Worm (Caenorhabditis elegans) whole organism, L1 larva: ENCODE data around the gene T19B10.5.
"Not testable (repeated sequence)": the region's sequence is repeated elsewhere in the genome, so short reads cannot be mapped to it uniquely, and the experiment has no call there.

Experiments used
- aha-1 ChIP-seq: fragments of 150-350 bp; optimal IDR thresholded peaks from 2 replicates; lab custom pipeline; 2014; ENCODE audit warnings: missing biosample characterization, missing genetic modification characterization
- alr-1 ChIP-seq: fragments of 200-800 bp; sonication (Bioruptor generic); optimal IDR thresholded peaks from 2 replicates; lab custom pipeline; 2018; ENCODE audit warnings: borderline replicate concordance, mild to moderate bottlenecking, missing genetic modification characterization, missing compliant biosample characterization
- ceh-8 ChIP-seq: fragments of 200-800 bp; sonication (Bioruptor generic); optimal IDR thresholded peaks from 2 replicates; lab custom pipeline; 2018; ENCODE audit warnings: mild to moderate bottlenecking, missing genetic modification characterization, moderate library complexity, missing compliant biosample characterization
- ceh-82 ChIP-seq, 3 experiments: fragments of 150-350 bp in 1 of 3; sonication (generic microtip) in 2 of 3; optimal IDR thresholded peaks; 2 replicates each; lab custom pipeline; 2014 to 2017; ENCODE audit warnings: missing biosample characterization in 3 of 3, missing genetic modification characterization in 3 of 3
- ceh-88 ChIP-seq: fragments of 200-800 bp; sonication (Bioruptor generic); IDR thresholded peaks from 2 replicates; pipeline ENCODE4 v1.3.6; 2022; ENCODE audit warnings: missing genetic modification characterization, missing compliant biosample characterization
- ceh-90 ChIP-seq: sonication (generic microtip); optimal IDR thresholded peaks from 2 replicates; lab custom pipeline; 2016; ENCODE audit warnings: missing genetic modification characterization, missing compliant biosample characterization
- efl-1 ChIP-seq, 4 experiments: fragments of 150-350 bp; optimal IDR thresholded peaks in 3 of 4; peaks in 1 of 4; 1 replicate in 1 of 4; 2 replicates in 3 of 4; lab custom pipeline; 2014; ENCODE audit warnings: missing biosample characterization in 2 of 4, missing genetic modification characterization in 2 of 4, missing genetic modification reagents in 2 of 4
- elt-2 ChIP-seq: sonication (generic microtip); optimal IDR thresholded peaks from 2 replicates; lab custom pipeline; 2016; ENCODE audit warnings: missing genetic modification characterization, mild to moderate bottlenecking, inconsistent platforms, missing compliant biosample characterization, missing genetic modification reagents
- elt-3 ChIP-seq, 6 experiments: fragments of 150-350 bp in 1 of 6; sonication (generic microtip); optimal IDR thresholded peaks; 2 replicates each; lab custom pipeline; 2017 to 2018; ENCODE audit warnings: missing biosample characterization in 6 of 6, missing genetic modification characterization in 6 of 6, inconsistent platforms in 1 of 6
- fkh-8 ChIP-seq: sonication (generic microtip); optimal IDR thresholded peaks from 2 replicates; lab custom pipeline; 2016; ENCODE audit warnings: mild to moderate bottlenecking, missing genetic modification characterization, missing compliant biosample characterization
- fos-1 ChIP-seq: fragments of 150-350 bp; optimal IDR thresholded peaks from 2 replicates; lab custom pipeline; 2014; ENCODE audit warnings: missing biosample characterization, missing genetic modification characterization
- jun-1 ChIP-seq: fragments of 150-350 bp; optimal IDR thresholded peaks from 2 replicates; lab custom pipeline; 2014; ENCODE audit warnings: missing biosample characterization, missing genetic modification reagents, missing genetic modification characterization
- lin-14 ChIP-seq: fragments of 200-800 bp; sonication (Bioruptor generic); optimal IDR thresholded peaks from 2 replicates; lab custom pipeline; 2018; ENCODE audit warnings: mild to moderate bottlenecking, missing genetic modification characterization, moderate library complexity, missing compliant biosample characterization
- lin-35 ChIP-seq, 2 experiments: fragments of 150-350 bp; optimal IDR thresholded peaks; 2 replicates each; lab custom pipeline; 2014; ENCODE audit warnings: missing biosample characterization in 2 of 2, missing genetic modification characterization in 2 of 2, missing genetic modification reagents in 2 of 2
- lir-3 ChIP-seq: sonication (generic microtip); optimal IDR thresholded peaks from 2 replicates; lab custom pipeline; 2016; ENCODE audit warnings: mild to moderate bottlenecking, missing genetic modification characterization, moderate library complexity, missing compliant biosample characterization; ENCODE audit not compliant: poor library complexity
- lsy-2 ChIP-seq, 2 experiments: fragments of 150-350 bp; optimal IDR thresholded peaks; 2 replicates each; lab custom pipeline; 2014; ENCODE audit warnings: missing biosample characterization in 2 of 2, missing genetic modification characterization in 2 of 2
- mdl-1 ChIP-seq, 2 experiments: fragments of 150-350 bp; optimal IDR thresholded peaks; 2 replicates each; lab custom pipeline; 2014 to 2017; ENCODE audit warnings: missing biosample characterization in 2 of 2, missing genetic modification characterization in 2 of 2, inconsistent platforms in 1 of 2
- nhr-12 ChIP-seq: sonication (generic microtip); optimal IDR thresholded peaks from 2 replicates; lab custom pipeline; 2017; ENCODE audit warnings: missing biosample characterization, missing genetic modification characterization
- nhr-19 ChIP-seq: fragments of 200-800 bp; sonication (Bioruptor generic); conservative IDR thresholded peaks from 2 replicates; pipeline ENCODE4 v1.3.6; 2022; ENCODE audit warnings: missing genetic modification characterization, missing compliant biosample characterization
- nhr-71 ChIP-seq: sonication (generic microtip); optimal IDR thresholded peaks from 2 replicates; lab custom pipeline; 2016; ENCODE audit warnings: mild to moderate bottlenecking, missing genetic modification characterization, moderate library complexity, missing compliant biosample characterization
- nhr-76 ChIP-seq: sonication (generic microtip); optimal IDR thresholded peaks from 2 replicates; lab custom pipeline; 2017; ENCODE audit warnings: missing biosample characterization, missing genetic modification characterization
- nhr-84 ChIP-seq: sonication (generic microtip); optimal IDR thresholded peaks from 2 replicates; lab custom pipeline; 2017; ENCODE audit warnings: missing biosample characterization, missing genetic modification characterization
- nhr-90 ChIP-seq: sonication (generic microtip); optimal IDR thresholded peaks from 2 replicates; lab custom pipeline; 2016; ENCODE audit warnings: mild to moderate bottlenecking, missing genetic modification characterization, missing compliant biosample characterization; ENCODE audit not compliant: poor library complexity
- pqm-1 ChIP-seq: sonication (generic microtip); optimal IDR thresholded peaks from 3 replicates; lab custom pipeline; 2017; ENCODE audit warnings: missing biosample characterization, missing genetic modification characterization
- rnt-1 ChIP-seq: sonication (generic microtip); optimal IDR thresholded peaks from 2 replicates; lab custom pipeline; 2016; ENCODE audit warnings: mild to moderate bottlenecking, missing genetic modification characterization, moderate library complexity, missing compliant biosample characterization
- snpc-4 ChIP-seq: fragments of 150-350 bp; optimal IDR thresholded peaks from 2 replicates; lab custom pipeline; 2014; ENCODE audit warnings: missing biosample characterization, missing genetic modification characterization
- tbx-2 ChIP-seq: sonication (generic microtip); optimal IDR thresholded peaks from 2 replicates; lab custom pipeline; 2016; ENCODE audit warnings: missing genetic modification characterization, missing compliant biosample characterization
- unc-98 ChIP-seq: fragments of 200-800 bp; sonication (Bioruptor generic); IDR thresholded peaks from 2 replicates; pipeline ENCODE4 v1.3.6; 2022; ENCODE audit warnings: missing genetic modification characterization, missing compliant biosample characterization
- vab-15 ChIP-seq: sonication (generic microtip); optimal IDR thresholded peaks from 2 replicates; lab custom pipeline; 2017; ENCODE audit warnings: missing genotype, mild to moderate bottlenecking, missing genetic modification characterization, missing compliant biosample characterization
- xbp-1 ChIP-seq: sonication (generic microtip); optimal IDR thresholded peaks from 2 replicates; lab custom pipeline; 2016; ENCODE audit warnings: missing genetic modification characterization, missing compliant biosample characterization
- zip-4 ChIP-seq: fragments of 200-800 bp; sonication (Bioruptor generic); optimal IDR thresholded peaks from 2 replicates; lab custom pipeline; 2018; ENCODE audit warnings: mild to moderate bottlenecking, missing genetic modification characterization, moderate library complexity, missing compliant biosample characterization

The T19B10.5 gene

ce11 chrV:11281414-11282209 lies 47.2 kb downstream of the T19B10.5 start (continued):
- no peak for TF ChIP-seq nhr-76
- TF ChIP-seq snpc-4 (tag; lab: Kevin White, UChicago) = no peak
- TF ChIP-seq alr-1 (tag; lab: Kevin White, UChicago) = no peak
- no peak for TF ChIP-seq ceh-88 (GFP tag; lab: Robert Waterston, UW)
- TF ChIP-seq tbx-2 (tag; lab: Kevin White, UChicago) = no peak
- TF ChIP-seq nhr-84 (tag; lab: Kevin White, UChicago) = no peak
- no peak for TF ChIP-seq nhr-90 (tag; lab: Kevin White, UChicago)
- peak in 1 of 6 experiments; percentile 27 for TF ChIP-seq elt-3 (tag; optimal IDR thresholded peaks at IDR 0.05; lab: Kevin White, UChicago)
- no peak for TF ChIP-seq aha-1 (tag; lab: Kevin White, UChicago)
- no peak for TF ChIP-seq zip-4 (GFP tag; lab: Kevin White, UChicago)
- TF ChIP-seq ceh-82 (tag; optimal IDR thresholded peaks at IDR 0.05; lab: Kevin White, UChicago) = peak in 1 of 3 experiments; percentile 8
- TF ChIP-seq lir-3 (tag; lab: Kevin White, UChicago) = no peak
- TF ChIP-seq lsy-2 (tag; optimal IDR thresholded peaks at IDR 0.05; lab: Kevin White, UChicago) = peak in 1 of 2 experiments; percentile 11
- TF ChIP-seq vab-15 (tag; lab: Kevin White, UChicago) = no peak

ce11 chrV:11282272-11282671 lies 47.8 kb downstream of the T19B10.5 start, which contains the start of gene gly-20:
Gene gly-20 (plus strand): TSS chrV:11282572.
- TF ChIP-seq ceh-8 (GFP tag; lab: Kevin White, UChicago) = no peak
- no peak for TF ChIP-seq lin-14 (GFP tag; lab: Kevin White, UChicago)
- TF ChIP-seq ceh-90 (tag; lab: Kevin White, UChicago) = no peak
- no peak for TF ChIP-seq unc-98 (GFP tag; lab: Robert Waterston, UW)
- TF ChIP-seq pqm-1 (tag; lab: Kevin White, UChicago) = no peak
- TF ChIP-seq fkh-8 = no peak
- no peak for TF ChIP-seq vab-15 (tag; lab: Kevin White, UChicago)
- no peak for TF ChIP-seq elt-3 (tag; optimal IDR thresholded peaks at IDR 0.05; lab: Kevin White, UChicago)
- TF ChIP-seq jun-1 (tag; lab: Kevin White, UChicago) = no peak
- no peak for TF ChIP-seq ceh-82 (tag; optimal IDR thresholded peaks at IDR 0.05; lab: Kevin White, UChicago)
- no peak for TF ChIP-seq nhr-71
- TF ChIP-seq fos-1 (tag; lab: Kevin White, UChicago) = no peak
- no peak for TF ChIP-seq alr-1 (tag; lab: Kevin White, UChicago)
- TF ChIP-seq elt-2 (tag; lab: Kevin White, UChicago) = no peak
- no peak for TF ChIP-seq rnt-1
- TF ChIP-seq nhr-19 = no peak
- TF ChIP-seq mdl-1 (tag; optimal IDR thresholded peaks at IDR 0.05; lab: Kevin White, UChicago) = no peak
- TF ChIP-seq nhr-12 (tag; lab: Kevin White, UChicago) = no peak
- no peak for TF ChIP-seq xbp-1 (tag; lab: Kevin White, UChicago)
- no peak for TF ChIP-seq lin-35 (GFP tag; optimal IDR thresholded peaks at IDR 0.05; lab: Kevin White, UChicago)

- not testable (repeated sequence) for TF ChIP-seq efl-1 (optimal IDR thresholded peaks at IDR 0.05; lab: Kevin White, UChicago)
- TF ChIP-seq efl-1 (GFP tag; optimal IDR thresholded peaks at IDR 0.05 in 1 of 2; lab: Kevin White, UChicago) = peak in 1 of 2 experiments; percentile 40
Measured at ce11 chrV:11286114-11286513, 51.7 kb downstream of the T19B10.5 start, which contains the start of gene C03E10.3. Gene C03E10.3 (plus strand): TSS chrV:11286414.
